Worm (Caenorhabditis elegans) whole organism, L3 larva: ENCODE results near the gene F32D8.1.
A peak's percentile ranks its signal among the peaks of the same experiment; 100 is the strongest.

Experiments
- R02D3.7 ChIP-seq: fragments of 150-350 bp; optimal IDR thresholded peaks from 2 replicates; lab custom pipeline; 2014; ENCODE audit warnings: missing biosample characterization, missing genetic modification characterization
- ZK546.5 ChIP-seq: sonication (generic microtip); optimal IDR thresholded peaks from 2 replicates; lab custom pipeline; 2017; ENCODE audit warnings: missing biosample characterization, missing genetic modification characterization
- aly-2 ChIP-seq: fragments of 150-350 bp; optimal IDR thresholded peaks from 2 replicates; lab custom pipeline; 2014; ENCODE audit warnings: missing biosample characterization, missing genetic modification characterization
- ceh-16 ChIP-seq: sonication (generic microtip); optimal IDR thresholded peaks from 2 replicates; lab custom pipeline; 2017; ENCODE audit warnings: missing biosample characterization, missing genetic modification characterization
- ceh-9 ChIP-seq: sonication (generic microtip); optimal IDR thresholded peaks from 2 replicates; lab custom pipeline; 2018; ENCODE audit warnings: missing biosample characterization, missing genetic modification characterization
- daf-12 ChIP-seq: fragments of 150-350 bp; optimal IDR thresholded peaks from 2 replicates; lab custom pipeline; 2014; ENCODE audit warnings: missing biosample characterization, missing genetic modification reagents, missing genetic modification characterization
- egl-5 ChIP-seq: fragments of 150-350 bp; optimal IDR thresholded peaks from 2 replicates; lab custom pipeline; 2017; ENCODE audit warnings: missing biosample characterization, missing genetic modification reagents, missing genetic modification characterization, inconsistent platforms
- elt-1 ChIP-seq: fragments of 150-350 bp; optimal IDR thresholded peaks from 2 replicates; lab custom pipeline; 2014; ENCODE audit warnings: missing biosample characterization, missing genetic modification characterization
- elt-2 ChIP-seq: sonication (generic microtip); optimal IDR thresholded peaks from 2 replicates; lab custom pipeline; 2016; ENCODE audit warnings: missing genetic modification reagents, mild to moderate bottlenecking, missing genetic modification characterization, missing compliant biosample characterization
- eor-1 ChIP-seq, 2 experiments: fragments of 150-350 bp; optimal IDR thresholded peaks; 2 replicates each; lab custom pipeline; 2014 to 2018; ENCODE audit warnings: missing biosample characterization in 2 of 2, missing genetic modification characterization in 2 of 2
- fkh-10 ChIP-seq: sonication (generic microtip); optimal IDR thresholded peaks from 2 replicates; lab custom pipeline; 2017; ENCODE audit warnings: missing biosample characterization, missing genetic modification reagents, missing genetic modification characterization
- fos-1 ChIP-seq: fragments of 150-350 bp; optimal IDR thresholded peaks from 2 replicates; lab custom pipeline; 2014; ENCODE audit warnings: missing biosample characterization, missing genetic modification characterization
- hmg-11 ChIP-seq: sonication (generic microtip); optimal IDR thresholded peaks from 2 replicates; lab custom pipeline; 2016; ENCODE audit warnings: missing genetic modification characterization, missing compliant biosample characterization
- jun-1 ChIP-seq: fragments of 150-350 bp; optimal IDR thresholded peaks from 2 replicates; lab custom pipeline; 2014; ENCODE audit warnings: missing biosample characterization, missing genetic modification reagents, missing genetic modification characterization
- lin-15B ChIP-seq: fragments of 150-350 bp; optimal IDR thresholded peaks from 2 replicates; lab custom pipeline; 2014; ENCODE audit warnings: missing biosample characterization, missing genetic modification characterization
- lin-39 ChIP-seq: fragments of 150-350 bp; optimal IDR thresholded peaks from 2 replicates; lab custom pipeline; 2018; ENCODE audit warnings: missing biosample characterization, missing genetic modification reagents, missing genetic modification characterization
- lsy-12 ChIP-seq: sonication (generic microtip); optimal IDR thresholded peaks from 2 replicates; lab custom pipeline; 2016; ENCODE audit warnings: mild to moderate bottlenecking, missing genetic modification characterization, missing compliant biosample characterization
- mdl-1 ChIP-seq: fragments of 150-350 bp; optimal IDR thresholded peaks from 2 replicates; lab custom pipeline; 2014; ENCODE audit warnings: missing biosample characterization, missing genetic modification characterization
- mml-1 ChIP-seq: fragments of 150-350 bp; sonication (generic microtip); optimal IDR thresholded peaks from 3 replicates; lab custom pipeline; 2014; ENCODE audit warnings: missing biosample characterization, missing genetic modification characterization
- nfya-1 ChIP-seq: sonication (generic microtip); optimal IDR thresholded peaks from 2 replicates; lab custom pipeline; 2017; ENCODE audit warnings: missing genetic modification characterization, mild to moderate bottlenecking, missing compliant biosample characterization, antibody characterized with exemption, moderate library complexity; ENCODE audit not compliant: insufficient read depth
- nhr-11 ChIP-seq: fragments of 150-350 bp; optimal IDR thresholded peaks from 2 replicates; lab custom pipeline; 2014; ENCODE audit warnings: missing biosample characterization, missing genetic modification characterization
- nhr-12 ChIP-seq: fragments of 150-350 bp; optimal IDR thresholded peaks from 2 replicates; lab custom pipeline; 2014; ENCODE audit warnings: missing biosample characterization, missing genetic modification characterization
- nhr-23 ChIP-seq: fragments of 150-350 bp; optimal IDR thresholded peaks from 2 replicates; lab custom pipeline; 2014; ENCODE audit warnings: missing biosample characterization, missing genetic modification reagents, missing genetic modification characterization
- nhr-237 ChIP-seq: fragments of 150-350 bp; optimal IDR thresholded peaks from 2 replicates; lab custom pipeline; 2014; ENCODE audit warnings: missing biosample characterization, missing genetic modification characterization
- nhr-25 ChIP-seq: sonication (generic microtip); optimal IDR thresholded peaks from 2 replicates; lab custom pipeline; 2017; ENCODE audit warnings: missing biosample characterization, missing genetic modification characterization
- nhr-28 ChIP-seq: fragments of 150-350 bp; optimal IDR thresholded peaks from 2 replicates; lab custom pipeline; 2014; ENCODE audit warnings: missing biosample characterization, missing genetic modification characterization
- nhr-43 ChIP-seq: sonication (generic microtip); optimal IDR thresholded peaks from 2 replicates; lab custom pipeline; 2016; ENCODE audit warnings: mild to moderate bottlenecking, missing genetic modification characterization, missing compliant biosample characterization; ENCODE audit not compliant: poor library complexity, severe bottlenecking
- nhr-67 ChIP-seq: fragments of 150-350 bp; optimal IDR thresholded peaks from 2 replicates; lab custom pipeline; 2014; ENCODE audit warnings: missing biosample characterization, missing genetic modification characterization
- nhr-76 ChIP-seq: fragments of 150-350 bp; sonication (generic microtip); optimal IDR thresholded peaks from 5 replicates; lab custom pipeline; 2014; ENCODE audit warnings: missing biosample characterization, missing genetic modification characterization
- nhr-77 ChIP-seq: fragments of 150-350 bp; optimal IDR thresholded peaks from 2 replicates; lab custom pipeline; 2014; ENCODE audit warnings: missing biosample characterization, missing genetic modification characterization
- pha-4 ChIP-seq: fragments of 150-350 bp; optimal IDR thresholded peaks from 2 replicates; lab custom pipeline; 2014; ENCODE audit warnings: missing biosample characterization, missing genetic modification reagents, missing genetic modification characterization
- pqm-1 ChIP-seq: fragments of 150-350 bp; optimal IDR thresholded peaks from 2 replicates; lab custom pipeline; 2017; ENCODE audit warnings: missing biosample characterization, missing genetic modification characterization, inconsistent platforms
- sea-2 ChIP-seq: fragments of 150-350 bp; sonication (generic microtip); optimal IDR thresholded peaks from 4 replicates; lab custom pipeline; 2014; ENCODE audit warnings: missing biosample characterization, missing genetic modification reagents, missing genetic modification characterization
- skn-1 ChIP-seq: fragments of 150-350 bp; optimal IDR thresholded peaks from 2 replicates; lab custom pipeline; 2014; ENCODE audit warnings: missing biosample characterization, missing genetic modification characterization
- snpc-4 ChIP-seq: fragments of 150-350 bp; optimal IDR thresholded peaks from 2 replicates; lab custom pipeline; 2014; ENCODE audit warnings: missing biosample characterization, missing genetic modification characterization
- tbx-2 ChIP-seq: sonication (generic microtip); optimal IDR thresholded peaks from 2 replicates; lab custom pipeline; 2016; ENCODE audit warnings: mild to moderate bottlenecking, missing genetic modification characterization, missing compliant biosample characterization
- unc-39 ChIP-seq: sonication (generic microtip); optimal IDR thresholded peaks from 4 replicates; lab custom pipeline; 2017; ENCODE audit warnings: missing biosample characterization, missing genetic modification characterization
- unc-62 ChIP-seq: fragments of 150-350 bp; sonication (generic microtip); optimal IDR thresholded peaks from 4 replicates; lab custom pipeline; 2014; ENCODE audit warnings: missing biosample characterization, missing genetic modification reagents, missing genetic modification characterization
- ztf-11 ChIP-seq: fragments of 150-350 bp; optimal IDR thresholded peaks from 2 replicates; lab custom pipeline; 2014; ENCODE audit warnings: missing biosample characterization, missing genetic modification characterization
- ztf-4 ChIP-seq: fragments of 150-350 bp; optimal IDR thresholded peaks from 2 replicates; lab custom pipeline; 2014; ENCODE audit warnings: missing biosample characterization, missing genetic modification characterization

Gene F32D8.1

ce11 chrV:10862457-10863097 is 18.1 kb upstream of the F32D8.1 start:
- TF ChIP-seq daf-12 (tag; lab: Kevin White, UChicago) = no peak
- TF ChIP-seq mdl-1 (tag; lab: Kevin White, UChicago) = no peak
- TF ChIP-seq nhr-23 = no peak
- TF ChIP-seq skn-1 (tag; lab: Kevin White, UChicago) = no peak
- TF ChIP-seq aly-2 (tag; lab: Kevin White, UChicago) = no peak
- TF ChIP-seq lin-39 = no peak
- no peak for TF ChIP-seq ZK546.5 (tag; lab: Kevin White, UChicago)
- TF ChIP-seq ztf-11 (tag; lab: Kevin White, UChicago) = no peak
- no peak for TF ChIP-seq pha-4 (tag; lab: Kevin White, UChicago)
- no peak for TF ChIP-seq nhr-28
- no peak for TF ChIP-seq nhr-77 (tag; lab: Kevin White, UChicago)
- TF ChIP-seq lin-15B (tag; lab: Kevin White, UChicago) = no peak

- TF ChIP-seq unc-39 (tag; lab: Kevin White, UChicago) (no peak), hmg-11 (no peak), nhr-77 (tag; lab: Kevin White, UChicago) (no peak), nhr-12 (no peak), nhr-67 (no peak), pha-4 (tag; lab: Kevin White, UChicago) (no peak), tbx-2 (tag; lab: Kevin White, UChicago) (no peak), ZK546.5 (tag; lab: Kevin White, UChicago) (no peak), lin-15B (tag; lab: Kevin White, UChicago) (no peak), eor-1 (tag; optimal IDR thresholded peaks at IDR 0.05; lab: Kevin White, UChicago) (no peak)
Observed at ce11 chrV:10865599-10865998, 15.0 kb upstream of the F32D8.1 start, which contains the start of gene saeg-1. Gene saeg-1 (minus strand): TSS chrV:10865699.

ce11 chrV:10867586-10867985 is 13.0 kb upstream of the F32D8.1 start:
- TF ChIP-seq sea-2 (GFP tag; lab: Kevin White, UChicago) (no peak), lin-39 (peak; percentile 11), aly-2 (tag; lab: Kevin White, UChicago) (no peak), nfya-1 (tag; lab: Kevin White, UChicago) (peak; percentile 28), fkh-10 (GFP tag; lab: Kevin White, UChicago) (peak; percentile 65), unc-62 (GFP tag; lab: Kevin White, UChicago) (no peak), nhr-43 (tag; lab: Kevin White, UChicago) (peak; percentile 11)
- TF ChIP-seq, all 47 proteins: peak for 4

- TF ChIP-seq elt-2 (tag; lab: Kevin White, UChicago) = peak; percentile 23
- no peak for TF ChIP-seq nhr-23
- no peak for TF ChIP-seq elt-1 (tag; lab: Kevin White, UChicago)
- no peak for TF ChIP-seq snpc-4 (tag; lab: Kevin White, UChicago)
- no peak for TF ChIP-seq nhr-25 (tag; lab: Kevin White, UChicago)
- no peak for TF ChIP-seq ztf-11 (tag; lab: Kevin White, UChicago)
- TF ChIP-seq pha-4 (tag; lab: Kevin White, UChicago) = no peak
- TF ChIP-seq aly-2 (tag; lab: Kevin White, UChicago) = no peak
- no peak for TF ChIP-seq egl-5
- peak; percentile 9 for TF ChIP-seq pqm-1 (tag; lab: Kevin White, UChicago)
- TF ChIP-seq, all 47 proteins: peak for 2
Observed at ce11 chrV:10870050-10870449, 10.6 kb upstream of the F32D8.1 start.

ce11 chrV:10871457-10871861 is 9.2 kb upstream of the F32D8.1 start:
- peak; percentile 69 for TF ChIP-seq egl-5
- TF ChIP-seq fkh-10 (GFP tag; lab: Kevin White, UChicago) = peak; percentile 92
- TF ChIP-seq lin-39 = peak; percentile 65
- no peak for TF ChIP-seq ceh-16 (tag; lab: Kevin White, UChicago)
- no peak for TF ChIP-seq unc-39 (tag; lab: Kevin White, UChicago)
- TF ChIP-seq hmg-11 = peak; percentile 90
- peak; percentile 33 for TF ChIP-seq nhr-23
- peak; percentile 55 for TF ChIP-seq mml-1 (tag; lab: Kevin White, UChicago)
- peak; percentile 54 for TF ChIP-seq lsy-12 (tag; lab: Kevin White, UChicago)
- TF ChIP-seq nhr-12 = no peak
- TF ChIP-seq jun-1 = peak; percentile 71
- TF ChIP-seq ceh-9 (tag; lab: Kevin White, UChicago) = no peak
- no peak for TF ChIP-seq nhr-77 (tag; lab: Kevin White, UChicago)
- no peak for TF ChIP-seq ztf-4 (tag; lab: Kevin White, UChicago)
- TF ChIP-seq nhr-43 (tag; lab: Kevin White, UChicago) = peak; percentile 60
- TF ChIP-seq sea-2 (GFP tag; lab: Kevin White, UChicago) = no peak
- TF ChIP-seq nfya-1 (tag; lab: Kevin White, UChicago) = peak; percentile 87
- TF ChIP-seq nhr-25 (tag; lab: Kevin White, UChicago) = no peak
- TF ChIP-seq tbx-2 (tag; lab: Kevin White, UChicago) = peak; percentile 67
- no peak for TF ChIP-seq fos-1 (tag; lab: Kevin White, UChicago)
- TF ChIP-seq unc-62 (GFP tag; lab: Kevin White, UChicago) = peak; percentile 80
- TF ChIP-seq nhr-237 (tag; lab: Kevin White, UChicago) = no peak
- TF ChIP-seq ztf-11 (tag; lab: Kevin White, UChicago) = no peak
- TF ChIP-seq eor-1 (tag; optimal IDR thresholded peaks at IDR 0.05; lab: Kevin White, UChicago) = no peak
- no peak for TF ChIP-seq nhr-76
- peak; percentile 56 for TF ChIP-seq nhr-11 (tag; lab: Kevin White, UChicago)
- peak; percentile 39 for TF ChIP-seq R02D3.7 (tag; lab: Kevin White, UChicago)
- peak; percentile 92 for TF ChIP-seq pha-4 (tag; lab: Kevin White, UChicago)
- TF ChIP-seq nhr-67 = no peak
